Fruit fly (Drosophila melanogaster): ENCODE data around the gene CG4281.
A peak's percentile ranks its signal among the peaks of the same experiment; 100 is the strongest.

CG4281 gene

DNA sequence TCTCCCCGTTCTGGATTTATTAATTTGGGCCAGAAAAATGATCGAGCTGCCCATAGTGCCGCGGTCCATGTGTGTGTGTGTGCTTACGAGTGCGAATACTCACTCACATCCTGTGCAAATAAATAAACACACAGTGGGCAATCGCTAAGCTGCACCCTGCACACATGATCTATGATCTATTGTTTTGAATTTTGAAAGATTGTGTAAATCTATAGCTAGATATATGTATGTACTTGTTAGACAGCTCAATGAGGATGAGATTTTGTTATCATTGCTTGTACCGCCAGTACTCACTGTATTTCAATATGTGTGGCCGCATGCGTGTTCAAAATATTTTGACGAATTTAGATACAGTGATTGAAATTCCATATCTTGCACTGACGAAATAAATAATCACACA is 18.2 kb upstream of the CG4281 start (continued):
- TF ChIP-seq CG7928 (GFP tag; optimal IDR thresholded peaks at IDR 0.05) (peak; percentile 55), Side (GFP tag; optimal IDR thresholded peaks at IDR 0.05) (no peak), salm (tag; optimal IDR thresholded peaks at IDR 0.05) (no peak), lilli (GFP tag; optimal IDR thresholded peaks at IDR 0.05) (peak; percentile 80), ato (GFP tag; IDR thresholded peaks at IDR 0.05; ENCODE audit: partially characterized antibody) (no peak), Hand (GFP tag; optimal IDR thresholded peaks at IDR 0.05) (peak; percentile 27), MESR4 (GFP tag; optimal IDR thresholded peaks at IDR 0.05) (no peak), Taf1 (GFP tag; IDR thresholded peaks at IDR 0.05) (peak; percentile 69), dm (GFP tag; optimal IDR thresholded peaks at IDR 0.05) (no peak), C15 (GFP tag; IDR thresholded peaks at IDR 0.05) (no peak), zen (tag; optimal IDR thresholded peaks at IDR 0.05) (no peak), stwl (tag; optimal IDR thresholded peaks at IDR 0.05) (no peak), CkIIα-i1 (GFP tag; IDR thresholded peaks at IDR 0.05) (no peak), CG13624 (GFP tag; optimal IDR thresholded peaks at IDR 0.05) (peak; percentile 60), al (GFP tag; IDR thresholded peaks at IDR 0.05) (peak; percentile 78), Sry-β (GFP tag; optimal IDR thresholded peaks at IDR 0.05) (no peak), da (GFP tag; optimal IDR thresholded peaks at IDR 0.05) (no peak), CG7556 (GFP tag; optimal IDR thresholded peaks at IDR 0.05) (no peak), CG10274 (GFP tag; optimal IDR thresholded peaks at IDR 0.05) (peak; percentile 27), dati (GFP tag; IDR thresholded peaks at IDR 0.05) (0 out of 2 replicates have a peak, but pooled peaks have one; percentile 20), ind (GFP tag; optimal IDR thresholded peaks at IDR 0.05) (peak; percentile 67), chinmo (GFP tag; IDR thresholded peaks at IDR 0.05; ENCODE audit: partially characterized antibody) (no peak), CrebB (tag; optimal IDR thresholded peaks at IDR 0.05) (peak; percentile 56), dmrt11E (tag; optimal IDR thresholded peaks at IDR 0.05) (no peak), CG12236 (GFP tag; optimal IDR thresholded peaks at IDR 0.05) (no peak), vfl (GFP tag; optimal IDR thresholded peaks at IDR 0.05) (peak; percentile 28), Stat92E (GFP tag; optimal IDR thresholded peaks at IDR 0.05) (no peak), sug (tag; optimal IDR thresholded peaks at IDR 0.05) (peak; percentile 24), org-1 (GFP tag; optimal IDR thresholded peaks at IDR 0.05) (peak; percentile 26), CG9727 (GFP tag; optimal IDR thresholded peaks at IDR 0.05) (peak; percentile 29), eyg (GFP tag; optimal IDR thresholded peaks at IDR 0.05) (no peak), CG11456 (GFP tag; IDR thresholded peaks at IDR 0.05) (peak; percentile 85), Optix (GFP tag; IDR thresholded peaks at IDR 0.05) (0 out of 3 replicates have a peak, but pooled peaks have one; percentile 28), NfI (GFP tag; optimal IDR thresholded peaks at IDR 0.05) (peak; percentile 73), CG1603 (tag; optimal IDR thresholded peaks at IDR 0.05) (peak; percentile 53), pros (GFP tag; optimal IDR thresholded peaks at IDR 0.05) (no peak), CG17361 (GFP tag; IDR thresholded peaks at IDR 0.05) (no peak), CG34376 (GFP tag; optimal IDR thresholded peaks at IDR 0.05) (no peak), abd-A (tag; optimal IDR thresholded peaks at IDR 0.05) (no peak), CHES-1-like (GFP tag; optimal IDR thresholded peaks at IDR 0.05) (peak; percentile 22), HmgZ (tag; optimal IDR thresholded peaks at IDR 0.05) (peak; percentile 39), sc (optimal IDR thresholded peaks at IDR 0.05) (no peak), sc (GFP tag; optimal IDR thresholded peaks at IDR 0.05) (no peak), CoRest (tag; optimal IDR thresholded peaks at IDR 0.05) (peak; percentile 51), maf-S (GFP tag; optimal IDR thresholded peaks at IDR 0.05) (no peak), cwo (GFP tag; optimal IDR thresholded peaks at IDR 0.05) (peak; percentile 48), twi (tag; optimal IDR thresholded peaks at IDR 0.05) (no peak), E2f2 (GFP tag; IDR thresholded peaks at IDR 0.05) (no peak; the same call in 1 of the 2 replicates), CG14860 (GFP tag; IDR thresholded peaks at IDR 0.05; ENCODE audit: partially characterized antibody) (no peak), CG9437 (GFP tag; optimal IDR thresholded peaks at IDR 0.05) (no peak), Hsf (GFP tag; optimal IDR thresholded peaks at IDR 0.05) (peak; percentile 50)
